Worm (Caenorhabditis elegans): Measurements from ENCODE around the gene dpy-7.
A peak's percentile ranks its signal among the peaks of the same experiment; 100 is the strongest.

Gene dpy-7

ce11 chrX:7537742-7538268, at the start of gene dpy-7:
Gene dpy-7 (minus strand): TSS chrX:7537792.
- no peak for TF ChIP-seq nhr-11 (tag; optimal IDR thresholded peaks at IDR 0.05)
- TF ChIP-seq blmp-1 (tag; optimal IDR thresholded peaks at IDR 0.05) = peak; percentile 67
- peak in 1 of 6 experiments; percentile 28 for TF ChIP-seq elt-3 (tag; optimal IDR thresholded peaks at IDR 0.05)
- no peak for TF ChIP-seq egl-27 (tag; optimal IDR thresholded peaks at IDR 0.05)
- TF ChIP-seq pqm-1 (tag; optimal IDR thresholded peaks at IDR 0.05) = no peak
- no peak for TF ChIP-seq unc-62 (GFP tag; optimal IDR thresholded peaks at IDR 0.05)

- TF ChIP-seq zip-4 (GFP tag; optimal IDR thresholded peaks at IDR 0.05) = no peak
- TF ChIP-seq sox-4 (tag; optimal IDR thresholded peaks at IDR 0.05) = no peak
- no peak for TF ChIP-seq pag-3 (tag; optimal IDR thresholded peaks at IDR 0.05; ENCODE audit: borderline replicate concordance, insufficient read depth)
- no peak for TF ChIP-seq ceh-88 (GFP tag; IDR thresholded peaks at IDR 0.05)
- no peak for TF ChIP-seq nhr-76 (tag; optimal IDR thresholded peaks at IDR 0.05)
- TF ChIP-seq lin-13 (GFP tag; optimal IDR thresholded peaks at IDR 0.05) = no peak
- no peak for TF ChIP-seq lin-15B (tag; optimal IDR thresholded peaks at IDR 0.05)
- no peak for TF ChIP-seq ama-1 (optimal IDR thresholded peaks at IDR 0.05)
- TF ChIP-seq C34B4.2 (tag; optimal IDR thresholded peaks at IDR 0.05) = no peak
- no peak for TF ChIP-seq swsn-7 (tag; optimal IDR thresholded peaks at IDR 0.05)
- TF ChIP-seq mab-9 (GFP tag; IDR thresholded peaks at IDR 0.05) = no peak
- no peak for TF ChIP-seq fkh-10 (GFP tag; optimal IDR thresholded peaks at IDR 0.05)
- TF ChIP-seq hlh-4 (tag; optimal IDR thresholded peaks at IDR 0.05) = no peak
- TF ChIP-seq vab-15 (tag; optimal IDR thresholded peaks at IDR 0.05) = no peak
- TF ChIP-seq aly-2 (tag; optimal IDR thresholded peaks at IDR 0.05) = no peak
- TF ChIP-seq Y116A8C.19 (tag; optimal IDR thresholded peaks at IDR 0.05; ENCODE audit: borderline replicate concordance) = no peak
- TF ChIP-seq grh-1 (GFP tag; IDR thresholded peaks at IDR 0.05) = no peak
- no peak for TF ChIP-seq aha-1 (tag; optimal IDR thresholded peaks at IDR 0.05)
- no peak for TF ChIP-seq irx-1 (tag; optimal IDR thresholded peaks at IDR 0.05)
- TF ChIP-seq nhr-90 (tag; optimal IDR thresholded peaks at IDR 0.05; ENCODE audit: poor library complexity) = peak; percentile 6
- no peak for TF ChIP-seq nhr-19 (GFP tag; conservative IDR thresholded peaks at IDR 0.05)
- no peak for TF ChIP-seq dsc-1 (tag; optimal IDR thresholded peaks at IDR 0.05)
- TF ChIP-seq lin-35 (GFP tag; optimal IDR thresholded peaks at IDR 0.05) = no peak
- TF ChIP-seq unc-98 (GFP tag; IDR thresholded peaks at IDR 0.05) = no peak
- TF ChIP-seq lir-3 (tag; optimal IDR thresholded peaks at IDR 0.05; ENCODE audit: poor library complexity) = no peak
- TF ChIP-seq elt-3 (tag; optimal IDR thresholded peaks at IDR 0.05) = peak in 1 of 6 experiments; percentile 12
- no peak for TF ChIP-seq efl-1 (optimal IDR thresholded peaks at IDR 0.05)
- no peak for TF ChIP-seq efl-1 (GFP tag; optimal IDR thresholded peaks at IDR 0.05 in 1 of 2)
- no peak for TF ChIP-seq nhr-237 (tag; optimal IDR thresholded peaks at IDR 0.05)
- TF ChIP-seq tbx-2 (tag; optimal IDR thresholded peaks at IDR 0.05) = no peak
- no peak for TF ChIP-seq unc-30 (tag; optimal IDR thresholded peaks at IDR 0.05)
- no peak for TF ChIP-seq ztf-4 (tag; optimal IDR thresholded peaks at IDR 0.05)
- no peak for TF ChIP-seq efl-3 (GFP tag; optimal IDR thresholded peaks at IDR 0.05)
- no peak for TF ChIP-seq nhr-84 (tag; optimal IDR thresholded peaks at IDR 0.05)
- TF ChIP-seq unc-86 (tag; optimal IDR thresholded peaks at IDR 0.05) = no peak
- TF ChIP-seq mep-1 (tag; optimal IDR thresholded peaks at IDR 0.05) = peak; percentile 39
- no peak for TF ChIP-seq lsy-2 (tag; optimal IDR thresholded peaks at IDR 0.05)
- no peak for TF ChIP-seq zag-1 (tag; optimal IDR thresholded peaks at IDR 0.05)
- no peak for TF ChIP-seq jun-1 (tag; optimal IDR thresholded peaks at IDR 0.05)
- TF ChIP-seq nhr-85 (tag) = peak; percentile 88
- no peak for TF ChIP-seq ceh-90 (tag; optimal IDR thresholded peaks at IDR 0.05)
- TF ChIP-seq snu-23 (GFP tag; optimal IDR thresholded peaks at IDR 0.05) = peak; percentile 23
- TF ChIP-seq unc-62 (GFP tag; optimal IDR thresholded peaks at IDR 0.05) = no peak
- no peak for TF ChIP-seq C16A3.4 (tag; optimal IDR thresholded peaks at IDR 0.05)
- TF ChIP-seq ceh-82 (tag; optimal IDR thresholded peaks at IDR 0.05) = no peak
- peak; percentile 54 for TF ChIP-seq nhr-20 (tag; optimal IDR thresholded peaks at IDR 0.05)
- no peak for TF ChIP-seq hpl-2 (GFP tag; optimal IDR thresholded peaks at IDR 0.05)
- TF ChIP-seq pqm-1 (tag; optimal IDR thresholded peaks at IDR 0.05) = no peak
- TF ChIP-seq blmp-1 (tag; optimal IDR thresholded peaks at IDR 0.05) = peak; percentile 68
- TF ChIP-seq lin-14 (GFP tag; optimal IDR thresholded peaks at IDR 0.05) = peak; percentile 65
Observed at ce11 chrX:7586588-7586987, 49.0 kb upstream of the dpy-7 start.

Data from whole organism, L1 larva.